Worm (Caenorhabditis elegans) whole organism, midembryonic: ENCODE results near the gene C18A11.1.

Experiments used
- cog-1 ChIP-seq: sonication (generic microtip); optimal IDR thresholded peaks from 2 replicates; lab custom pipeline; 2016; ENCODE audit warnings: missing genetic modification characterization, missing compliant biosample characterization
- flt-1 ChIP-seq: fragments of 200-800 bp; sonication (Bioruptor generic); IDR thresholded peaks from 2 replicates; pipeline ENCODE4 v1.3.6; 2022; ENCODE audit warnings: missing genetic modification characterization, missing compliant biosample characterization
- klf-2 ChIP-seq: fragments of 200-800 bp; sonication (Bioruptor generic); conservative IDR thresholded peaks from 2 replicates; pipeline ENCODE4 v1.3.6; 2022; ENCODE audit warnings: missing genetic modification reagents, missing genetic modification characterization, missing compliant biosample characterization
- med-1 ChIP-seq: sonication (generic microtip); optimal IDR thresholded peaks from 2 replicates; lab custom pipeline; 2017; ENCODE audit warnings: missing genetic modification characterization, mild to moderate bottlenecking, missing compliant biosample characterization, antibody characterized with exemption, missing genetic modification reagents; ENCODE audit not compliant: insufficient read depth
- ref-1 ChIP-seq: fragments of 200-800 bp; sonication (Bioruptor generic); conservative IDR thresholded peaks from 2 replicates; pipeline ENCODE4 v1.3.6; 2022; ENCODE audit warnings: missing genetic modification reagents, missing genetic modification characterization, missing compliant biosample characterization
- tab-1 ChIP-seq: fragments of 200-800 bp; sonication (Bioruptor generic); IDR thresholded peaks from 2 replicates; pipeline ENCODE4 v1.3.6; 2022; ENCODE audit warnings: missing genetic modification characterization, missing compliant biosample characterization
- ztf-23 ChIP-seq: fragments of 200-800 bp; sonication (Bioruptor generic); IDR thresholded peaks from 2 replicates; pipeline ENCODE4 v1.3.6; 2022; ENCODE audit warnings: missing genetic modification reagents, missing genetic modification characterization, missing compliant biosample characterization
- ztf-29 ChIP-seq: fragments of 200-800 bp; sonication (Bioruptor generic); IDR thresholded peaks from 2 replicates; pipeline ENCODE4 v1.3.6; 2022; ENCODE audit warnings: missing genetic modification reagents, missing genetic modification characterization, missing compliant biosample characterization

DNA sequence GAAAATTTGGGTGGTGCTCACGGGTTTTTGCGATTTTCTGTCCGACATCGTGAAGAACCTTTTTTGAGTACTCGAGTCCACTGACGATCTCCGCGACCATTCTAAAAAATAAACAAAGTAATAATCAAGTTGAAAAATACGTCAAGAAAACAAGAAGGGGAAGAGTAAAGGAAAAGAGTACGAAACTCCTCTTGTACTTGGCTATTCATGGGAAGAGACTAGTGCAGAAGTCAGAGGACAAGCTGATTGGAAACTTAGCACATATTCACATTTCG, 17.3 kb downstream of the C18A11.1 start, which contains the start of gene dao-3:
- no peak for TF ChIP-seq med-1 (GFP tag; lab: Kevin White, UChicago)
- TF ChIP-seq flt-1 (GFP tag; lab: Robert Waterston, UW): no peak
- no peak for TF ChIP-seq ztf-23 (GFP tag; lab: Robert Waterston, UW)
- no peak for TF ChIP-seq ztf-29 (GFP tag; lab: Robert Waterston, UW)
- no peak for TF ChIP-seq klf-2 (GFP tag; lab: Robert Waterston, UW)
- no peak for TF ChIP-seq tab-1 (GFP tag; lab: Robert Waterston, UW)
- no peak for TF ChIP-seq ref-1
- no peak for TF ChIP-seq cog-1 (tag; lab: Kevin White, UChicago)
